Worm (Caenorhabditis elegans) whole organism, late embryonic: Measurements from ENCODE around the gene C44C10.3.

Source experiments
- C08G9.2 ChIP-seq: sonication (generic microtip); optimal IDR thresholded peaks from 2 replicates; lab custom pipeline; 2016; ENCODE audit warnings: mild to moderate bottlenecking, missing genetic modification characterization, moderate library complexity, missing compliant biosample characterization
- C38D4.7 ChIP-seq: fragments of 200-800 bp; sonication (Bioruptor generic); optimal IDR thresholded peaks from 2 replicates; lab custom pipeline; 2018; ENCODE audit warnings: mild to moderate bottlenecking, missing genetic modification characterization, moderate library complexity, missing compliant biosample characterization
- F13H6.1 ChIP-seq: sonication (generic microtip); optimal IDR thresholded peaks from 2 replicates; lab custom pipeline; 2016; ENCODE audit warnings: missing genetic modification characterization, missing compliant biosample characterization
- K09A11.1 ChIP-seq: sonication (generic microtip); optimal IDR thresholded peaks from 2 replicates; lab custom pipeline; 2017; ENCODE audit warnings: antibody characterized with exemption, mild to moderate bottlenecking, missing genetic modification characterization, missing compliant biosample characterization; ENCODE audit not compliant: insufficient read depth
- ceh-18 ChIP-seq: sonication (generic microtip); optimal IDR thresholded peaks from 2 replicates; lab custom pipeline; 2016; ENCODE audit warnings: missing genetic modification characterization, missing compliant biosample characterization
- ceh-19 ChIP-seq: fragments of 200-800 bp; sonication (Bioruptor generic); optimal IDR thresholded peaks from 2 replicates; lab custom pipeline; 2018; ENCODE audit warnings: mild to moderate bottlenecking, missing genetic modification characterization, missing compliant biosample characterization
- ceh-24 ChIP-seq: sonication (generic microtip); optimal IDR thresholded peaks from 2 replicates; lab custom pipeline; 2016; ENCODE audit warnings: mild to moderate bottlenecking, missing genetic modification characterization, missing compliant biosample characterization
- ceh-31 ChIP-seq: sonication (generic microtip); optimal IDR thresholded peaks from 2 replicates; lab custom pipeline; 2016; ENCODE audit warnings: missing genetic modification characterization, missing compliant biosample characterization
- ceh-9 ChIP-seq: sonication (generic microtip); optimal IDR thresholded peaks from 2 replicates; lab custom pipeline; 2016; ENCODE audit warnings: mild to moderate bottlenecking, missing genetic modification characterization, inconsistent platforms, missing compliant biosample characterization
- dve-1 ChIP-seq: sonication (generic microtip); optimal IDR thresholded peaks from 2 replicates; lab custom pipeline; 2017; ENCODE audit warnings: antibody characterized with exemption, mild to moderate bottlenecking, missing genetic modification characterization, missing compliant biosample characterization
- elt-2 ChIP-seq: sonication (generic microtip); optimal IDR thresholded peaks from 2 replicates; lab custom pipeline; 2016; ENCODE audit warnings: missing genetic modification reagents, missing genetic modification characterization, missing compliant biosample characterization
- elt-4 ChIP-seq: sonication (generic microtip); optimal IDR thresholded peaks from 2 replicates; lab custom pipeline; 2016; ENCODE audit warnings: missing genetic modification characterization, missing compliant biosample characterization
- gmeb-2 ChIP-seq: sonication (generic microtip); optimal IDR thresholded peaks from 2 replicates; lab custom pipeline; 2016; ENCODE audit warnings: missing genetic modification characterization, inconsistent platforms, missing compliant biosample characterization
- hlh-13 ChIP-seq: fragments of 200-800 bp; sonication (Bioruptor generic); optimal IDR thresholded peaks from 2 replicates; lab custom pipeline; 2018; ENCODE audit warnings: mild to moderate bottlenecking, missing genetic modification characterization, missing compliant biosample characterization
- madf-2 ChIP-seq: sonication (generic microtip); optimal IDR thresholded peaks from 2 replicates; lab custom pipeline; 2017; ENCODE audit warnings: missing genetic modification characterization, missing compliant biosample characterization
- mec-3 ChIP-seq: sonication (generic microtip); optimal IDR thresholded peaks from 2 replicates; lab custom pipeline; 2016; ENCODE audit warnings: borderline replicate concordance, missing genetic modification characterization, missing compliant biosample characterization
- nhr-11 ChIP-seq: fragments of 150-350 bp; optimal IDR thresholded peaks from 2 replicates; lab custom pipeline; 2014; ENCODE audit warnings: missing biosample characterization, missing genetic modification characterization
- nhr-232 ChIP-seq: sonication (generic microtip); optimal IDR thresholded peaks from 2 replicates; lab custom pipeline; 2016; ENCODE audit warnings: missing genetic modification characterization, missing compliant biosample characterization
- odd-2 ChIP-seq: sonication (generic microtip); optimal IDR thresholded peaks from 2 replicates; lab custom pipeline; 2017; ENCODE audit warnings: antibody characterized with exemption, mild to moderate bottlenecking, missing genetic modification characterization, missing compliant biosample characterization
- pag-3 ChIP-seq: sonication (generic microtip); optimal IDR thresholded peaks from 2 replicates; lab custom pipeline; 2016; ENCODE audit warnings: missing compliant biosample characterization, missing genetic modification characterization, borderline replicate concordance
- pqm-1 ChIP-seq: sonication (generic microtip); optimal IDR thresholded peaks from 2 replicates; lab custom pipeline; 2016; ENCODE audit warnings: missing genetic modification characterization, missing compliant biosample characterization
- rnt-1 ChIP-seq: sonication (generic microtip); optimal IDR thresholded peaks from 2 replicates; lab custom pipeline; 2016; ENCODE audit warnings: missing genetic modification characterization, missing compliant biosample characterization
- sox-2 ChIP-seq: fragments of 200-800 bp; sonication (Bioruptor generic); IDR thresholded peaks from 2 replicates; pipeline ENCODE4 v1.3.6; 2022; ENCODE audit warnings: missing genetic modification reagents, missing genetic modification characterization, missing compliant biosample characterization
- sox-4 ChIP-seq: sonication (generic microtip); optimal IDR thresholded peaks from 2 replicates; lab custom pipeline; 2017; ENCODE audit warnings: mild to moderate bottlenecking, missing genetic modification characterization, inconsistent platforms, missing compliant biosample characterization
- syd-9 ChIP-seq: sonication (generic microtip); optimal IDR thresholded peaks from 2 replicates; lab custom pipeline; 2016; ENCODE audit warnings: mild to moderate bottlenecking, missing genetic modification characterization, moderate library complexity, missing compliant biosample characterization
- tbx-2 ChIP-seq: sonication (generic microtip); optimal IDR thresholded peaks from 2 replicates; lab custom pipeline; 2016; ENCODE audit warnings: missing genetic modification characterization, missing compliant biosample characterization
- unc-42 ChIP-seq: sonication (generic microtip); optimal IDR thresholded peaks from 2 replicates; lab custom pipeline; 2016; ENCODE audit warnings: missing genotype, missing genetic modification characterization, missing compliant biosample characterization
- unc-55 ChIP-seq: sonication (generic microtip); optimal IDR thresholded peaks from 2 replicates; lab custom pipeline; 2017; ENCODE audit warnings: missing biosample characterization, missing genetic modification reagents, missing genetic modification characterization
- zip-5 ChIP-seq: sonication (generic microtip); optimal IDR thresholded peaks from 2 replicates; lab custom pipeline; 2016; ENCODE audit warnings: missing genetic modification characterization, missing compliant biosample characterization

The C44C10.3 gene

ce11 chrX:11673063-11673759 is 29.1 kb upstream of the C44C10.3 start:
- TF ChIP-seq K09A11.1 (tag; lab: Kevin White, UChicago) = no peak
- no peak for TF ChIP-seq ceh-31 (tag; lab: Kevin White, UChicago)
- peak; percentile 44 for TF ChIP-seq unc-42 (tag; lab: Kevin White, UChicago)
- no peak for TF ChIP-seq ceh-24 (tag; lab: Kevin White, UChicago)
- TF ChIP-seq ceh-19 (GFP tag; lab: Kevin White, UChicago) = no peak
- TF ChIP-seq dve-1 (tag; lab: Kevin White, UChicago) = no peak
- TF ChIP-seq ceh-9 (tag; lab: Kevin White, UChicago) = no peak
- TF ChIP-seq rnt-1 (tag; lab: Kevin White, UChicago) = no peak
- no peak for TF ChIP-seq nhr-11 (tag; lab: Kevin White, UChicago)
- TF ChIP-seq, all 69 proteins: peak for 1

- TF ChIP-seq ceh-31 (tag; lab: Kevin White, UChicago) (peak; percentile 21), nhr-232 (tag; lab: Kevin White, UChicago) (no peak)
Observed at ce11 chrX:11675573-11675972, 26.8 kb upstream of the C44C10.3 start.

- TF ChIP-seq unc-42 (tag; lab: Kevin White, UChicago) (no peak), elt-2 (tag; lab: Kevin White, UChicago) (no peak), ceh-31 (tag; lab: Kevin White, UChicago) (no peak), madf-2 (tag; lab: Kevin White, UChicago) (no peak), C08G9.2 (no peak), ceh-19 (GFP tag; lab: Kevin White, UChicago) (no peak), hlh-13 (no peak)
Observed at ce11 chrX:11679211-11679977, 22.9 kb upstream of the C44C10.3 start.

DNA sequence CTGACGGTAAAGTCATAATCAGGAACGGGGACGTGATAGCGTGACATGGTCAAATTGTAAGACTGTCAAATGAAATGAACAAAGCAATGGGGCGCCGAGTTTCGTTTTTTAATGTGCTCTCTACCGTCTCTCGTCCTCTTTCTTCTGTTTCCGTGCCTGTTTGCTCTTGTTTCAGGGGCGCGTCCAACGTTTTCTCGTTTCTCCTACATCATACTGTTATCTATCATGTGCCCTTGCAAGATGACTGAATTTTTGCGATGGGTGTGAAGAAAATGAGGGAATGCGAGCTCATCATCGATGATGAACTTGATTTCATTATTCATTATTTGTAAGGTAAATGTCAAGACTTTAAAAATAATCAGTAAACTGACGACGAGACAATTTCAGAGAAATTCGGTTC is 21.5 kb upstream of the C44C10.3 start, which contains the start of gene T04F8.7:
TSS of gene T04F8.7 (minus strand) at position 130 of the 400 bp plus-strand sequence.
- TF ChIP-seq gmeb-2 (tag; lab: Kevin White, UChicago) (no peak), odd-2 (tag; lab: Kevin White, UChicago) (no peak), C08G9.2 (no peak), zip-5 (tag; lab: Kevin White, UChicago) (no peak), sox-4 (tag; lab: Kevin White, UChicago) (no peak), C38D4.7 (no peak), syd-9 (tag; lab: Kevin White, UChicago) (no peak), elt-4 (tag; lab: Kevin White, UChicago) (no peak), mec-3 (no peak)

ce11 chrX:11684261-11684660 is 18.1 kb upstream of the C44C10.3 start, which contains the start of gene hnd-1:
Gene hnd-1 (plus strand): TSS chrX:11684561.
- TF ChIP-seq zip-5 (tag; lab: Kevin White, UChicago) = no peak
- TF ChIP-seq F13H6.1 = no peak
- TF ChIP-seq nhr-11 (tag; lab: Kevin White, UChicago) = no peak
- TF ChIP-seq unc-55 (GFP tag; lab: Kevin White, UChicago) = no peak
- no peak for TF ChIP-seq pqm-1 (tag; lab: Kevin White, UChicago)
- TF ChIP-seq ceh-18 (tag; lab: Kevin White, UChicago) = no peak
- TF ChIP-seq ceh-19 (GFP tag; lab: Kevin White, UChicago) = no peak
- TF ChIP-seq sox-2 (GFP tag; lab: Robert Waterston, UW) = no peak
- no peak for TF ChIP-seq pag-3 (tag; lab: Kevin White, UChicago)
- TF ChIP-seq tbx-2 = no peak
- TF ChIP-seq hlh-13 = no peak
